Worm (Caenorhabditis elegans) whole organism, late embryonic: Measurements from ENCODE around the gene srbc-59.

Experiments
- ama-1 ChIP-seq: fragments of 150-350 bp; optimal IDR thresholded peaks from 2 replicates; lab custom pipeline; 2014
- ceh-14 ChIP-seq: sonication (generic microtip); optimal IDR thresholded peaks from 2 replicates; lab custom pipeline; 2016; ENCODE audit warnings: missing genotype, missing genetic modification characterization, missing compliant biosample characterization
- dmd-4 ChIP-seq: sonication (generic microtip); optimal IDR thresholded peaks from 2 replicates; lab custom pipeline; 2016; ENCODE audit warnings: borderline replicate concordance, missing genetic modification characterization, missing compliant biosample characterization
- tbx-7 ChIP-seq: sonication (generic microtip); optimal IDR thresholded peaks from 2 replicates; lab custom pipeline; 2016; ENCODE audit warnings: missing genotype, missing genetic modification characterization, missing compliant biosample characterization

DNA sequence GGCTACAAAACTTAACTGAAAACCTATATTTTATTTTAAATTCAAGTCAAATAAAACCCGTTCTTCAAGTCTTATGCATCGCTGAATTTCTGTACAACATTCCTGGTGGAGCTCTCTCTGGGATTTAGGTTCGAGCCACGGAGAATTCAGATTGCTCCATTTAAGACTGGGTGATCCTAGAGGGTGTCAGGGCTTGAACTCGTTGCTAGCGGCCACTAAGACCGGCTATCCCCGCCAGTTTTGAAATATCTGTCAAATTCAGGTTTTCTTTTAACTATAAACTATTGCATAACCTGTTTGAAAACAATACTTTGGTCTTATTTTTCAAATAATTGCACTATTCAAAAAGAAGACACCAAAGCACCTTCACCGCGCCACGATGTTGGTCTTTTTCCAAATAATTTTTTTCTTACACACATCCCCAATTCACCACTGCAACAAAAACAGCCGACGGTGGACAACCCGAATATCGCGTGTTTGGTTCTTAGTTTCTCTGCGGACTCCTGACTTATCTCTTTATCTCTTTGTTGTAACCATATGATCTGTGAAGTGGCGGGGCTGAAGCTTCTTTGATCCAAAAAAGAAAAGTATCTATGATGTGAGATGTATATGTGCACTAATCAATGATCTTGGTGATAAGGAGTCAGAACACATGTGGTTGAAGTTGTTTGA is 49.5 kb upstream of the srbc-59 start:
- TF ChIP-seq tbx-7 (tag; lab: Kevin White, UChicago) = no peak
- no peak for TF ChIP-seq ceh-14 (tag; lab: Kevin White, UChicago)
- no peak for TF ChIP-seq dmd-4 (tag; lab: Kevin White, UChicago)
- TF ChIP-seq ama-1 (lab: Kevin White, UChicago) = no peak
